Worm (Caenorhabditis elegans) whole organism, L4/young adult: ENCODE results near the gene C18H7.11.

Experiments
- W03F9.2 ChIP-seq: fragments of 150-350 bp; optimal IDR thresholded peaks from 2 replicates; lab custom pipeline; 2014; ENCODE audit warnings: missing biosample characterization, missing genetic modification characterization
- him-1 ChIP-seq: sonication (generic microtip); optimal IDR thresholded peaks from 2 replicates; lab custom pipeline; 2016; ENCODE audit warnings: missing genotype, missing genetic modification reagents, missing genetic modification characterization, missing compliant biosample characterization

ce11 chrIV:627237-627636, 30.5 kb downstream of the C18H7.11 start, which contains the start of gene nhr-76:
- TF ChIP-seq him-1 (tag; lab: Kevin White, UChicago) = no peak
- no peak for TF ChIP-seq W03F9.2
